Fruit fly (Drosophila melanogaster): ENCODE data around the gene CG5968.
A peak's percentile ranks its signal among the peaks of the same experiment; 100 is the strongest.

Gene CG5968

dm6 chr2L:16501366-16501765 lies 48.4 kb downstream of the CG5968 start:
- TF ChIP-seq GATAd (GFP tag; optimal IDR thresholded peaks at IDR 0.05) (no peak), h (GFP tag; optimal IDR thresholded peaks at IDR 0.05) (no peak), foxo (GFP tag; optimal IDR thresholded peaks at IDR 0.05) (no peak), N (GFP tag; optimal IDR thresholded peaks at IDR 0.05) (no peak), Dif (GFP tag; optimal IDR thresholded peaks at IDR 0.05; ENCODE audit: partially characterized antibody) (no peak), Dfd (GFP tag; optimal IDR thresholded peaks at IDR 0.05) (no peak), Hr78 (GFP tag; optimal IDR thresholded peaks at IDR 0.05) (no peak), CG32264 (GFP tag; optimal IDR thresholded peaks at IDR 0.05) (no peak), br (GFP tag; optimal IDR thresholded peaks at IDR 0.05) (no peak), OdsH (GFP tag; optimal IDR thresholded peaks at IDR 0.05) (no peak)

dm6 chr2L:16500469-16500868 lies 49.3 kb downstream of the CG5968 start:
- TF ChIP-seq foxo (GFP tag; optimal IDR thresholded peaks at IDR 0.05): peak in 1 of 2 experiments; percentile 90
- TF ChIP-seq N (GFP tag; optimal IDR thresholded peaks at IDR 0.05): no peak
- peak; percentile 43 for TF ChIP-seq sage (GFP tag; optimal IDR thresholded peaks at IDR 0.05)
- TF ChIP-seq h (GFP tag; optimal IDR thresholded peaks at IDR 0.05): peak; percentile 80
- TF ChIP-seq fru (GFP tag; optimal IDR thresholded peaks at IDR 0.05): peak; percentile 84
- TF ChIP-seq Sp1 (GFP tag; optimal IDR thresholded peaks at IDR 0.05): peak; percentile 83
- TF ChIP-seq Hr78 (GFP tag; optimal IDR thresholded peaks at IDR 0.05): no peak
- TF ChIP-seq GATAd (GFP tag; optimal IDR thresholded peaks at IDR 0.05): no peak
- peak; percentile 84 for TF ChIP-seq rgr (GFP tag; optimal IDR thresholded peaks at IDR 0.05)
- peak; percentile 28 for TF ChIP-seq dmrt93B (GFP tag; optimal IDR thresholded peaks at IDR 0.05)
- no peak for TF ChIP-seq Dfd (GFP tag; optimal IDR thresholded peaks at IDR 0.05)
- peak; percentile 79 for TF ChIP-seq psq (GFP tag; optimal IDR thresholded peaks at IDR 0.05)
- peak; percentile 85 for TF ChIP-seq ey (GFP tag; optimal IDR thresholded peaks at IDR 0.05)
- TF ChIP-seq Rel (GFP tag; optimal IDR thresholded peaks at IDR 0.05): no peak
- peak; percentile 45 for TF ChIP-seq Rel (tag; optimal IDR thresholded peaks at IDR 0.05)
- no peak for TF ChIP-seq CG32264 (GFP tag; optimal IDR thresholded peaks at IDR 0.05)
- TF ChIP-seq jim (GFP tag; optimal IDR thresholded peaks at IDR 0.05): no peak
- peak; percentile 43 for TF ChIP-seq woc (GFP tag; optimal IDR thresholded peaks at IDR 0.05)
- TF ChIP-seq dsf (GFP tag; optimal IDR thresholded peaks at IDR 0.05; ENCODE audit: borderline replicate concordance): no peak
- peak; percentile 62 for TF ChIP-seq brk (GFP tag; optimal IDR thresholded peaks at IDR 0.05)
- no peak for TF ChIP-seq CrebA (GFP tag; optimal IDR thresholded peaks at IDR 0.05; ENCODE audit: borderline replicate concordance)
- TF ChIP-seq OdsH (GFP tag; optimal IDR thresholded peaks at IDR 0.05): peak; percentile 76
- TF ChIP-seq dl (GFP tag; optimal IDR thresholded peaks at IDR 0.05; ENCODE audit: insufficient read depth in 1 of 2, partially characterized antibody in 2 of 2): no peak
- peak; percentile 34 for TF ChIP-seq tai (GFP tag; optimal IDR thresholded peaks at IDR 0.05)
- peak; percentile 21 for TF ChIP-seq CG9705 (GFP tag; optimal IDR thresholded peaks at IDR 0.05)
- peak; percentile 89 for TF ChIP-seq sv (GFP tag; optimal IDR thresholded peaks at IDR 0.05)
- no peak for TF ChIP-seq Hr83 (GFP tag; optimal IDR thresholded peaks at IDR 0.05; ENCODE audit: poor library complexity, severe bottlenecking)
- TF ChIP-seq Abd-B (GFP tag; optimal IDR thresholded peaks at IDR 0.05): no peak
- peak; percentile 82 for TF ChIP-seq br (GFP tag; optimal IDR thresholded peaks at IDR 0.05)
- TF ChIP-seq Jra (GFP tag; optimal IDR thresholded peaks at IDR 0.05): peak; percentile 67
- TF ChIP-seq pan (optimal IDR thresholded peaks at IDR 0.05): no peak
- TF ChIP-seq Dif (GFP tag; optimal IDR thresholded peaks at IDR 0.05; ENCODE audit: partially characterized antibody): no peak
- TF ChIP-seq lola (GFP tag; optimal IDR thresholded peaks at IDR 0.05): no peak
- TF ChIP-seq HLH106 (tag; optimal IDR thresholded peaks at IDR 0.05): peak; percentile 74
- TF ChIP-seq Myc (optimal IDR thresholded peaks at IDR 0.05): no peak
- TF ChIP-seq Mio (GFP tag; optimal IDR thresholded peaks at IDR 0.05): no peak
- TF ChIP-seq usp (GFP tag; optimal IDR thresholded peaks at IDR 0.05): no peak
- peak; percentile 81 for TF ChIP-seq Hnf4 (GFP tag; optimal IDR thresholded peaks at IDR 0.05)
- TF ChIP-seq Vsx2 (GFP tag; optimal IDR thresholded peaks at IDR 0.05; ENCODE audit: partially characterized antibody): no peak

- no peak for TF ChIP-seq lola (GFP tag; optimal IDR thresholded peaks at IDR 0.05)
- no peak for TF ChIP-seq GATAd (GFP tag; optimal IDR thresholded peaks at IDR 0.05)
- no peak for TF ChIP-seq dsf (GFP tag; optimal IDR thresholded peaks at IDR 0.05; ENCODE audit: borderline replicate concordance)
- TF ChIP-seq Abd-B (GFP tag; optimal IDR thresholded peaks at IDR 0.05): no peak
Measured at dm6 chr2L:16499559-16499958, 50.2 kb downstream of the CG5968 start.
